Worm (Caenorhabditis elegans): ENCODE results near the gene cla-1.

- TF ChIP-seq lin-13 (tag; optimal IDR thresholded peaks at IDR 0.05) = no peak
- no peak for TF ChIP-seq nhr-76 (tag; optimal IDR thresholded peaks at IDR 0.05)
- no peak for TF ChIP-seq tbx-8 (GFP tag; optimal IDR thresholded peaks at IDR 0.05)
- no peak for TF ChIP-seq pha-4 (tag; optimal IDR thresholded peaks at IDR 0.05)
- no peak for TF ChIP-seq zip-8 (tag; optimal IDR thresholded peaks at IDR 0.05)
- TF ChIP-seq unc-62 (GFP tag; optimal IDR thresholded peaks at IDR 0.05) = no peak
- no peak for TF ChIP-seq snpc-4 (tag; optimal IDR thresholded peaks at IDR 0.05)
- no peak for TF ChIP-seq unc-120 (tag; optimal IDR thresholded peaks at IDR 0.05; ENCODE audit: poor library complexity, severe bottlenecking)
- no peak for TF ChIP-seq nhr-12 (tag; optimal IDR thresholded peaks at IDR 0.05)
Observed at ce11 chrIV:7641758-7642157, 53.0 kb downstream of the cla-1 start, which contains the start of gene nep-16.
